Fruit fly (Drosophila melanogaster) Kc167 (cell line): Measurements from ENCODE around the gene CG46026.

Experiments
- Myc ChIP-seq: fragments of >200 bp; optimal IDR thresholded peaks from 2 replicates; lab custom pipeline; 2017; ENCODE audit warnings: missing external identifiers
- Sin3A ChIP-seq: fragments of >200 bp; optimal IDR thresholded peaks from 2 replicates; lab custom pipeline; 2018; ENCODE audit warnings: missing external identifiers
- h ChIP-seq: fragments of >200 bp; optimal IDR thresholded peaks from 3 replicates; lab custom pipeline; 2018; ENCODE audit warnings: missing external identifiers
- psq ChIP-seq: fragments of >200 bp; optimal IDR thresholded peaks from 2 replicates; lab custom pipeline; 2017; ENCODE audit warnings: missing external identifiers
- ttk ChIP-seq: sonication (Bioruptor generic); optimal IDR thresholded peaks from 2 replicates; lab custom pipeline; 2017; ENCODE audit warnings: missing external identifiers

- no peak for TF ChIP-seq Sin3A (lab: Kevin White, UChicago)
- TF ChIP-seq h (lab: Kevin White, UChicago): no peak
- no peak for TF ChIP-seq Myc (lab: Kevin White, UChicago)
- TF ChIP-seq psq: no peak
- no peak for TF ChIP-seq ttk
Measured at dm6 chr3R:6263658-6264057, 43.0 kb upstream of the CG46026 start, which contains the start of gene Osi10a.
